Worm (Caenorhabditis elegans) whole organism, young adult: Measurements from ENCODE around the gene pef-1.

Experiments used
- F52B5.7 ChIP-seq: sonication (generic microtip); optimal IDR thresholded peaks from 2 replicates; lab custom pipeline; 2016; ENCODE audit warnings: mild to moderate bottlenecking, missing genetic modification characterization, missing compliant biosample characterization
- gei-17 ChIP-seq: fragments of 200-800 bp; sonication (Bioruptor generic); optimal IDR thresholded peaks from 2 replicates; lab custom pipeline; 2018; ENCODE audit warnings: mild to moderate bottlenecking, missing genetic modification characterization, missing compliant biosample characterization

DNA sequence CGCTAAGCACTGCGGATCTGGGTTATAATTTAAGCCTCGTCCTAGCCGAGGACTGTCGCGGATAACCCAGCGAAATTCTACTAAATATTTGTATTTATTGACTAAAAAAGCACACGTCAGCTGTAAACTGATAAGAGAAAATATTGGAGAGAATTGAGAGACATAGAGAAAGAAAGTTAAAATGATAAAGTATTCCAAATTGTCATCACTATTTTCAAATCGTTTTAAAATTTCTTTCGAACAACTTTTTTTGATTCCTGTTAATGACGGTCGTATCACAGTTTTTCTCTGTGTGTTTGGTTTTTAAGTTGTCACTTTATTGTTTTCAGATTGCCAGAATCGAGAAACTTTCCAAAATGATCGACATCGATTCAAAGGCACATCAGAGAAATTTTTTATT, 35.8 kb upstream of the pef-1 start, which contains the start of gene fbxa-51:
- TF ChIP-seq gei-17 = no peak
- TF ChIP-seq F52B5.7 (tag; lab: Kevin White, UChicago) = no peak
